Worm (Caenorhabditis elegans): Measurements from ENCODE around the gene gsp-1.

gsp-1 gene

DNA sequence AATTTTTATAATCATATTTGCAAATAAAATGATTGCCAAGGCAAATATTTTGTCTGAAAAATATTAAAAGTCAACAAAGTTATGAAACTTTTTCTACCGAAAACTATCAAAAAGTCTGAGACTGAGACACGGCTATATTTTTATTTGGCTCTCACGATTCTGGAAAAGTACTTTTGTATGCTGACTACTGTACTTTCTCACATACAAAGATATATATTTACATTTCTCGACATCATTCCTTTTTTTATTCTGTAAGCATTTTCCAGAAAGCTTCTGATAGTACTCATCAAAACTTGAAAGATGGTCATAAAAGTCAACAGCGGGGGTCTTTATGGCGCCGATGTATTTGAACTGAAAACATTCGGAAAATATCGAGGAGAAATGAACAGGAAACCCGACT lies 34.1 kb upstream of the gsp-1 start, which contains the start of gene aqp-6:
Gene aqp-6 (plus strand): TSS at position 301 of the 400 bp plus-strand sequence.
- TF ChIP-seq sem-2 (GFP tag; optimal IDR thresholded peaks at IDR 0.05): no peak
- TF ChIP-seq unc-62 (GFP tag; optimal IDR thresholded peaks at IDR 0.05): no peak
- no peak for TF ChIP-seq ham-2 (GFP tag; optimal IDR thresholded peaks at IDR 0.05)

DNA sequence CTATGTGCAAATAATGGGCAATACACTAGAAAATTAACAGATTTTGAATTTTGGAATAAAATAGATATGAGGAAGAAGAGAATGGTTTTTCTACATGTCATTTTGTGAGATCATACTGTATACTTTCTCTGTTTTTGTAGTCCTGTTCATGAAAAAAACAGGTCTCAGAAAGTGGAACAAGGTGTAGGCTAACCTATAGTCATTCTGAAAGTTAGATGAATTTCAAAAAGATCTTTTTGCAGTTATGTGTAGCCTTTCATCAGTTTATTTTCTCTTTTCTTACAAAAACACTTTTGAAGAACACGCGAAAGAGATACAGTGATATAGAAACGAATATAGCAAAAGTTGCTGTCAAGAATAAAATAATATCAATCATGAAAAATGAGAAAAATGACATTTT lies 28.1 kb upstream of the gsp-1 start, which contains the start of gene ugt-35:
Gene ugt-35 (minus strand): TSS at position 101 of the 400 bp plus-strand sequence.
- TF ChIP-seq lin-13 (tag; optimal IDR thresholded peaks at IDR 0.05) (no peak), ztf-11 (tag; optimal IDR thresholded peaks at IDR 0.05) (no peak), mls-2 (tag; optimal IDR thresholded peaks at IDR 0.05) (no peak), bed-3 (GFP tag; optimal IDR thresholded peaks at IDR 0.05) (no peak), ceh-43 (GFP tag; optimal IDR thresholded peaks at IDR 0.05) (no peak), nhr-237 (tag; optimal IDR thresholded peaks at IDR 0.05) (no peak), snpc-4 (tag; optimal IDR thresholded peaks at IDR 0.05) (no peak), hlh-1 (tag; optimal IDR thresholded peaks at IDR 0.05) (no peak), nhr-12 (tag; optimal IDR thresholded peaks at IDR 0.05) (no peak), ceh-39 (tag; optimal IDR thresholded peaks at IDR 0.05) (no peak), blmp-1 (tag; optimal IDR thresholded peaks at IDR 0.05) (no peak), flh-1 (GFP tag; optimal IDR thresholded peaks at IDR 0.05) (no peak), nhr-76 (tag; optimal IDR thresholded peaks at IDR 0.05) (no peak), zip-8 (tag; optimal IDR thresholded peaks at IDR 0.05) (no peak), nhr-2 (tag; optimal IDR thresholded peaks at IDR 0.05) (no peak), mep-1 (tag; optimal IDR thresholded peaks at IDR 0.05) (no peak), drap-1 (GFP tag; optimal IDR thresholded peaks at IDR 0.05) (no peak), sptf-1 (tag; optimal IDR thresholded peaks at IDR 0.05) (no peak)

DNA sequence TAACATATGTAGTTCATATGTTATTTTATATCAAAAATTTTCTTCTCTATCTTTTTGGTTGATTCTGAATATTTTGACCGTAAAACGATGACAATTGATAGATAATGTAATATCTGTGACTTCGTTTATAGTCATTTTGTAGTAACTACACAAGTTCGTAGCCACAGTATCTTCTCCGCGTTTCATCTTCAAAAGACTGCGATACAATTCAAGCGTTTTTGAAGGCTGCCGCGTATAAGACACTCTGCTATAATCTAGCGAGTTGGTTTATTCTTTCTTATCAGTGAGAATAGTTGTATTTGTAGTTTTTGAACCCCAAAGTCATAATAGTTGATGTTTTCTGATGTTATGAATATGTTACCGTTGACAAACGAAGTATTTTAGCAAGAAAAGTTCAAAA lies 25.3 kb upstream of the gsp-1 start, which contains the start of gene ugt-34:
Gene ugt-34 (minus strand): TSS at position 21 of the 400 bp plus-strand sequence.
- TF ChIP-seq blmp-1 (tag; optimal IDR thresholded peaks at IDR 0.05): no peak
- TF ChIP-seq zip-8 (tag; optimal IDR thresholded peaks at IDR 0.05): no peak
- no peak for TF ChIP-seq mab-5 (tag; optimal IDR thresholded peaks at IDR 0.05)
- no peak for TF ChIP-seq drap-1 (GFP tag; optimal IDR thresholded peaks at IDR 0.05)

DNA sequence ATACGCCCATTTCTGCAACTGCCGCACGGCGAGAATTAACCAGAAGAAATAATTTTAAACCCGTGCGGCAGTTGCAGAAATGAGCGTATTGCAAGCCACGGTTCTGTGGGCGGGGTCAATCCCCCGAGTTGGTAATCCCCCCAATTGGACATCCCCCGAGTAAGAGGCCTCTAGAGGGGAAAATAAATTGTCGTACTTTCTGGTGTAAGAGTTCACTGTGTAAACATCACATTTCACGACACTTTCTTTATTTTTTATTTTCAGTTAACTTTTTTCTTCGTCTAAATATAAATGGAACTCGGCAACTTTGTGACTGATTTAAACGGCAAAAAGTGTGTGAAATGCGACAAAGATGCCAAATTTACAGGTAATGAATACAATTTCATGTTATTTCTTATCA lies 24.3 kb upstream of the gsp-1 start, which contains the start of gene tut-2:
Gene tut-2 (plus strand): TSS at position 277 of the 400 bp plus-strand sequence.
- TF ChIP-seq lsy-2 (tag; optimal IDR thresholded peaks at IDR 0.05) (peak; percentile 17), ceh-39 (tag; optimal IDR thresholded peaks at IDR 0.05) (no peak)

DNA sequence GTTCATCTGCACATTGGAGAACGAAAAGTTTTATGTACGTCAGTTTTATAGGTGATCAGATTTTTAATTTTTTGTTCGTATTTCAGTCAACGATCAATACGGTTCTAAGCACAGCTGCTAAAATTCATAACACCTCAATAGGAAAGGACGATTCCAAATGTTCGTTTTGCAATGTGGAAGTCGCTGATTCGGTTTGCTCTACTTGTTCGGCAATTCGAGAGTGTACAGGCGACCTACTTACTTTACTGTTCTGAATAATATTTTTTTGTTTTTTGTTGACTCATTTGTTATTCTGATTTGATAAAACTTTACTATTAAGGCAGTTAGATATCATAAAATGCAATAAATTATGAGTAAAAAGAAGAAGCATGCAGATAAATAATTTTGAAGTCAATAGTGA lies 22.9 kb upstream of the gsp-1 start:
- TF ChIP-seq nhr-76 (tag; optimal IDR thresholded peaks at IDR 0.05) (no peak), elt-3 (tag; optimal IDR thresholded peaks at IDR 0.05) (no peak), tbx-8 (GFP tag; optimal IDR thresholded peaks at IDR 0.05) (no peak), nhr-2 (tag; optimal IDR thresholded peaks at IDR 0.05) (no peak), zip-8 (tag; optimal IDR thresholded peaks at IDR 0.05) (no peak), unc-62 (GFP tag; optimal IDR thresholded peaks at IDR 0.05) (no peak), unc-120 (tag; optimal IDR thresholded peaks at IDR 0.05; ENCODE audit: poor library complexity, severe bottlenecking) (no peak), ces-1 (GFP tag; optimal IDR thresholded peaks at IDR 0.05) (no peak)

DNA sequence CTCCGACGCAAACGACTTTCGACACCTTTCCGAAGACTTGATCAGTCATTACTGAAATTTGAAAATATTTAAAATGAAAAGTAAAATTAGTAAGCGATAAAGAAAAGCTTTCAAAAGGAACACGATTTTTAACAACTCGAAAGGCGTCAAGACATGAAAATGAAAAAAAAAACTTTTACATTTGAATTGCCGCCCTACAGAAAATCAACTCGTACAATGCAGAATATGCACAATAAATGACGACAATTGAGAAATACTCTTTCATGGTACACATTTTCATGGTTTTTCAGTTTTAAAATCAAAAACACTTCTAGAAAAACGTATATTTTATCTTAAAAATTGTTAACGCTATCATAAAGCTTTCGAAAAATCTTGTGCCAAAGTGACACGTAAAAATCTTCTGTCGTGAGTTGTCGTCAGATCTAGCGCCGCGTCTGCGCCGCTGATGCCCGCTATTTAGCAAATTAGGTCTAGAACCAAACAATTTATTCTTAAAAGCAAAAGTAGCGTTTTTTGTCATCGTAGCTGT lies 20.7 kb upstream of the gsp-1 start, which contains the start of gene sqv-4:
Gene sqv-4 (minus strand): TSS at position 51 of the 529 bp plus-strand sequence.
- TF ChIP-seq M03D4.4 (tag; optimal IDR thresholded peaks at IDR 0.05) (no peak), ceh-39 (tag; optimal IDR thresholded peaks at IDR 0.05) (no peak), mep-1 (tag; optimal IDR thresholded peaks at IDR 0.05) (no peak)

DNA sequence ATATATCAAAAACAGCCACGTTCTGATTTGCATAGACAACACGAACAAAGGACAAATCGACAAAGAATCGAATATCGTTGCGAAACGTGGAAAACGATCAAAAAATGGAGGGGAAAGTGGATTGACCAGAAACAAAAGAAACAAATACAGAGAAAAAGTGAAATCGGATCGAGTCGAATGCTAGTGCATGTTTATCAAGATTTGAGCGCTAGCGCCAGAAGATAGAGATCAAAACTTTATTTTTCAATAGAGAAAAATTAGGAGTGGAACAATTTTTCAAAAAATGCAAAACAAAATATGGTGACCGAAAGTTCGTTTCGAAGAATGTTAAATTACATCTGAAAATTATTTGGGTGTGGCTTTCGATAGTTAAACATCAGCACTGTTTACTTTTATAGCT lies 20.2 kb upstream of the gsp-1 start:
- no peak for TF ChIP-seq unc-62 (GFP tag; optimal IDR thresholded peaks at IDR 0.05)
- no peak for TF ChIP-seq tbx-8 (GFP tag; optimal IDR thresholded peaks at IDR 0.05)
- no peak for TF ChIP-seq sptf-1 (tag; optimal IDR thresholded peaks at IDR 0.05)
- TF ChIP-seq snpc-4 (tag; optimal IDR thresholded peaks at IDR 0.05): no peak
- peak; percentile 69 for TF ChIP-seq elt-1 (tag; optimal IDR thresholded peaks at IDR 0.05; ENCODE audit: borderline replicate concordance, insufficient read depth)
- TF ChIP-seq ztf-11 (tag; optimal IDR thresholded peaks at IDR 0.05): no peak
- no peak for TF ChIP-seq M03D4.4 (tag; optimal IDR thresholded peaks at IDR 0.05)
- no peak for TF ChIP-seq sem-2 (GFP tag; optimal IDR thresholded peaks at IDR 0.05)

Measured in whole organism, mixed stage, embryonic.